Worm (Caenorhabditis elegans) whole organism, L4/young adult: ENCODE results near the gene bath-45.

Source experiments
- W03F9.2 ChIP-seq: fragments of 150-350 bp; optimal IDR thresholded peaks from 2 replicates; lab custom pipeline; 2014; ENCODE audit warnings: missing biosample characterization, missing genetic modification characterization
- dao-5 ChIP-seq: sonication (generic microtip); optimal IDR thresholded peaks from 2 replicates; lab custom pipeline; 2016; ENCODE audit warnings: missing genotype, missing genetic modification characterization, moderate library complexity, missing compliant biosample characterization
- him-1 ChIP-seq: sonication (generic microtip); optimal IDR thresholded peaks from 2 replicates; lab custom pipeline; 2016; ENCODE audit warnings: missing genotype, missing genetic modification reagents, missing genetic modification characterization, missing compliant biosample characterization

DNA sequence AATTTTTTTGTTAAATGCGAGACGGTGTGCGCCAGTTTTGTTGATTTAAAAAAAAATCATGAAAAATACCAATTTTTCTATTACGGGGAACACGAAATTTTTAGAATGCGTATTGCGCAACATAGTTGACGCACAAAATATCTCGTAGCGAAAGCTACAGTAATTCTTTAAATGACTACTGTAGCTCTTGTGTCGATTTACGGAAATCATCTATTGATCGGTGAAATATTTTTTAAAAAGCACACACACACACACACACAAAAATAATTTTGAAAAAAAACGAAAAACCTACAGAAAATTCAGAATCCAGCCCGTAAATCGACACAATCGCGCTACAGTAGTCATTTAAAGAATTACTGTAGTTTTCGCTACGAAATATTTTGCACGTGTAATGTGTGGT, 31.0 kb upstream of the bath-45 start:
- TF ChIP-seq him-1 (tag; lab: Kevin White, UChicago) (no peak), dao-5 (tag; lab: Kevin White, UChicago) (no peak), W03F9.2 (tag; lab: Kevin White, UChicago) (no peak)
